Fruit fly (Drosophila melanogaster) S2 (cell line): Measurements from ENCODE around the gene CG4009.

Experiments used
- CG8478 ChIP-seq: fragments of >200 bp; optimal IDR thresholded peaks from 2 replicates; lab custom pipeline; 2018
- CTCF ChIP-seq, 2 experiments: fragments of >200 bp; optimal IDR thresholded peaks; 2 replicates each; lab custom pipeline; 2018

DNA sequence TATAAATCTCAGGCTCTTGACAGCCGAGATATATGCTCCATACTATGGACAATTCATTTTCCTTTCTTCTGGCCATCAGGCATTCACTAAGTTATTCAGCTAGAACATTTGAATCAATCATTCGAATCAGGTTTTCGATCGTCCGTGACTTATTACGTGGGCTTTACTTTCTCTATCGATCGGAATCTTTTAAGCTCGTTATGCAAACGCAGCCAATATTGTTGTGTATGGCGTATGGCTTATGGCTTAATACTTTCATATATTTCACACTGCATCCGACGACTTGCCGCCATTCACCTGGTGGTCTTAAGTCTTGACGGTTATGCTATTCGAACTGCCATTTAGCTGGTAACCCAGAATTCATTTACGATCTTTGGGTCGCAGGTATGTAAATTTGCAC is 19.7 kb downstream of the CG4009 start:
- TF ChIP-seq CG8478 (lab: Kevin White, UChicago) (no peak), CTCF (optimal IDR thresholded peaks at IDR 0.05; lab: Kevin White, UChicago) (no peak)
